Worm (Caenorhabditis elegans) whole organism, L2 larva: ENCODE measurements around the gene F37H8.5.

Experiments used
- R02D3.7 ChIP-seq: fragments of 150-350 bp; optimal IDR thresholded peaks from 2 replicates; lab custom pipeline; 2014; ENCODE audit warnings: missing biosample characterization, missing genetic modification characterization
- ZK546.5 ChIP-seq: sonication (generic microtip); optimal IDR thresholded peaks from 2 replicates; lab custom pipeline; 2017; ENCODE audit warnings: missing biosample characterization, missing genetic modification characterization
- blmp-1 ChIP-seq: sonication (generic microtip); optimal IDR thresholded peaks from 2 replicates; lab custom pipeline; 2017; ENCODE audit warnings: missing genetic modification characterization, mild to moderate bottlenecking, missing compliant biosample characterization, antibody characterized with exemption, moderate library complexity; ENCODE audit not compliant: insufficient read depth
- egl-27 ChIP-seq: sonication (generic microtip); optimal IDR thresholded peaks from 3 replicates; lab custom pipeline; 2017; ENCODE audit warnings: missing biosample characterization, missing genetic modification reagents, missing genetic modification characterization
- elt-3 ChIP-seq: sonication (generic microtip); optimal IDR thresholded peaks from 2 replicates; lab custom pipeline; 2017; ENCODE audit warnings: missing biosample characterization, missing genetic modification characterization
- nhr-12 ChIP-seq: fragments of 150-350 bp; optimal IDR thresholded peaks from 2 replicates; lab custom pipeline; 2014; ENCODE audit warnings: missing biosample characterization, missing genetic modification characterization
- nhr-23 ChIP-seq: fragments of 150-350 bp; optimal IDR thresholded peaks from 2 replicates; lab custom pipeline; 2014; ENCODE audit warnings: missing biosample characterization, missing genetic modification reagents, missing genetic modification characterization
- sem-4 ChIP-seq: fragments of 150-350 bp; optimal IDR thresholded peaks from 2 replicates; lab custom pipeline; 2014; ENCODE audit warnings: missing biosample characterization, missing genetic modification reagents, missing genetic modification characterization
- unc-39 ChIP-seq: fragments of 150-350 bp; optimal IDR thresholded peaks from 2 replicates; lab custom pipeline; 2014; ENCODE audit warnings: missing biosample characterization, missing genetic modification characterization
- unc-55 ChIP-seq: fragments of 150-350 bp; sonication (generic microtip); optimal IDR thresholded peaks from 3 replicates; lab custom pipeline; 2014; ENCODE audit warnings: missing biosample characterization, missing genetic modification reagents, missing genetic modification characterization
- zag-1 ChIP-seq: fragments of 150-350 bp; optimal IDR thresholded peaks from 2 replicates; lab custom pipeline; 2014; ENCODE audit warnings: missing biosample characterization, missing genetic modification characterization
- ztf-1 ChIP-seq: fragments of 200-800 bp; sonication (Bioruptor generic); conservative IDR thresholded peaks from 2 replicates; pipeline ENCODE4 v1.3.6; 2022; ENCODE audit warnings: missing genetic modification characterization, missing compliant biosample characterization
- ztf-11 ChIP-seq: sonication (generic microtip); optimal IDR thresholded peaks from 2 replicates; lab custom pipeline; 2017; ENCODE audit warnings: missing biosample characterization, missing genetic modification characterization

ce11 chrII:11221771-11222355 lies 33.9 kb downstream of the F37H8.5 start, which contains the start of gene plpr-1:
- TF ChIP-seq zag-1 (no peak), elt-3 (tag; lab: Kevin White, UChicago) (no peak), ztf-11 (tag; lab: Kevin White, UChicago) (no peak), blmp-1 (tag; lab: Kevin White, UChicago) (no peak), sem-4 (tag; lab: Kevin White, UChicago) (no peak), unc-55 (no peak), egl-27 (tag; lab: Kevin White, UChicago) (no peak), ztf-1 (GFP tag; lab: Robert Waterston, UW) (no peak), ZK546.5 (tag; lab: Kevin White, UChicago) (no peak), unc-39 (tag; lab: Kevin White, UChicago) (no peak), nhr-12 (no peak), R02D3.7 (no peak), nhr-23 (no peak)
